Fruit fly (Drosophila melanogaster) S2 (cell line): Measurements from ENCODE around the gene Hakai.

Experiments
- CG8478 ChIP-seq: fragments of >200 bp; optimal IDR thresholded peaks from 2 replicates; lab custom pipeline; 2018
- CTCF ChIP-seq, 2 experiments: fragments of >200 bp; optimal IDR thresholded peaks; 2 replicates each; lab custom pipeline; 2018

DNA sequence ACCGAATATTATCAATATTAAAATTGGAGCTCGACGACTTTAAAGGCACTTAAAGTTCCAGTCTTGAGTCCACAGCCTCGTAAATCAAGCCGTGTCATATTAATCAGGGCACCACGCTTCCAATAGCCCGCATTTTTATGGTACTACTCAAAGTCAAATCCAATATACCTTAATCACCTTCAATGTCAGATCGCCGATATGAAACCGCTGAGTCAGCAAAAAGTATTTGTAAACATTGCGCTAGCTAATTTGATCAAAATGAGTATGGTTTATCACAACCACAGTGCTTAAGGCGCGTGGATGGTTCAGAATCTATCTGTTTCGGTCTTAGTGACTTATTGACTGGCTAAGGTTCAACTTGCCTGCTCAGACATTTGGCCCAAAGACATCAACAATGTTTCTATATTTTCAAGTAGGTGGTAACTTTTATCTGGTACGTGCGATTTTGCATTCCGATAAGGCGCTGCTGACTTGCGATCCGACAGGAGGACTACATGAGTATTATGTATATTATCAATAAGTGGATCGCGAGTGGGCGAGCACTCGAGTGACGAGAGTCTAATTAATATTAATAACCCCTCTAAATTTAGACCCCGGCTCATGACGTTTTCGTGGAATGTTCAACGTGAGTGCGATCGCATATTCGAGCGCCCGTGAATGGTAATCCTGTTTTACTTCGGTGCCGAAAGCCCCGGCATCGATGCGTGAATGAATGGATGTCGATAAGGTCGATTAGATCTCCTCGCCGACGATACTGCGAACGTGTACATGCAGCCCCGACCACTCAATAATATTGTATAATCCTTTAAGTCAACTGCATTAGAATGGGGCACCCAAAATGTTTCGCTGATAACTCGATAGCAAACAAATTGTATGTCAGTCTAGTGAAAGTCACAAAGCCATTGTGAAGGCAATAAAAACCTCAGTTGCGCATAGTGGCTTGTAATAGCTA, 19.0 kb downstream of the Hakai start, which contains the start of gene CG13078:
- TF ChIP-seq CG8478 (no peak), CTCF (optimal IDR thresholded peaks at IDR 0.05; lab: Kevin White, UChicago) (no peak)
